Worm (Caenorhabditis elegans) whole organism, mixed stage, embryonic: ENCODE measurements around the gene srr-8.

Experiments used
- bed-3 ChIP-seq: fragments of 200-800 bp; sonication (Bioruptor generic); optimal IDR thresholded peaks from 3 replicates; lab custom pipeline; 2018; ENCODE audit warnings: mild to moderate bottlenecking, missing genetic modification characterization, moderate library complexity, missing compliant biosample characterization
- ceh-43 ChIP-seq: fragments of 200-800 bp; sonication (Bioruptor generic); optimal IDR thresholded peaks from 2 replicates; lab custom pipeline; 2018; ENCODE audit warnings: mild to moderate bottlenecking, missing genetic modification characterization, moderate library complexity, missing compliant biosample characterization
- lin-13 ChIP-seq: fragments of 150-350 bp; optimal IDR thresholded peaks from 2 replicates; lab custom pipeline; 2014; ENCODE audit warnings: missing biosample characterization, missing genetic modification characterization
- nhr-12 ChIP-seq: fragments of 150-350 bp; optimal IDR thresholded peaks from 2 replicates; lab custom pipeline; 2014; ENCODE audit warnings: missing biosample characterization, missing genetic modification characterization
- nhr-237 ChIP-seq: fragments of 150-350 bp; optimal IDR thresholded peaks from 2 replicates; lab custom pipeline; 2014; ENCODE audit warnings: missing biosample characterization, missing genetic modification characterization
- pha-4 ChIP-seq: fragments of 150-350 bp; optimal IDR thresholded peaks from 2 replicates; lab custom pipeline; 2018; ENCODE audit warnings: missing biosample characterization, missing genetic modification reagents, missing genetic modification characterization
- snpc-4 ChIP-seq: fragments of 150-350 bp; optimal IDR thresholded peaks from 2 replicates; lab custom pipeline; 2014; ENCODE audit warnings: missing biosample characterization, missing genetic modification characterization
- unc-39 ChIP-seq: fragments of 150-350 bp; optimal IDR thresholded peaks from 2 replicates; lab custom pipeline; 2014; ENCODE audit warnings: missing biosample characterization, missing genetic modification characterization
- unc-62 ChIP-seq: fragments of 150-350 bp; optimal IDR thresholded peaks from 2 replicates; lab custom pipeline; 2014; ENCODE audit warnings: missing biosample characterization, missing genetic modification reagents, missing genetic modification characterization

DNA sequence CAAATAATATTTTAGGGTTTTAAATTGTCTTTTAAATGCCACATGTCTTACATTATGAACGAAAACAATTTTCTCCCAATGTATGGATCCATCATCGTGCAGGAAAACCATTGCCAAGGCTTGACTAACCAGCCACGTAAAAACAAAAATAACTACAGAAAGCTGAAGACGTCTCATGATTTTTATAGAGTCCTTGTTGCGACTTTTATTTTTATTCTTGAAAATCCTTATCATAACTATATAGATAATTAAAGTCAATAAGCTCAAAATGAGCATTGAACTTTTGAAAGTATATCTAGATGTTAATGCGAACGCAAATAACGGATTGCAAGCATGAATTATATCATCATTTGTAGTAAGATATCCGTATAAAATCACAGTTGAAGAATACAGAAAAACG, 21.4 kb upstream of the srr-8 start:
- no peak for TF ChIP-seq nhr-12 (tag; lab: Kevin White, UChicago)
- TF ChIP-seq lin-13 (tag; lab: Kevin White, UChicago), result no peak
- TF ChIP-seq unc-39 (tag; lab: Kevin White, UChicago), result no peak
- no peak for TF ChIP-seq snpc-4 (tag; lab: Kevin White, UChicago)
- no peak for TF ChIP-seq ceh-43 (GFP tag; lab: Kevin White, UChicago)
- TF ChIP-seq unc-62 (GFP tag; lab: Kevin White, UChicago), result no peak
- no peak for TF ChIP-seq nhr-237 (tag; lab: Kevin White, UChicago)
- TF ChIP-seq bed-3 (GFP tag; lab: Kevin White, UChicago), result no peak
- no peak for TF ChIP-seq pha-4 (tag; lab: Kevin White, UChicago)
